Worm (Caenorhabditis elegans): ENCODE results near the gene elt-7.

DNA sequence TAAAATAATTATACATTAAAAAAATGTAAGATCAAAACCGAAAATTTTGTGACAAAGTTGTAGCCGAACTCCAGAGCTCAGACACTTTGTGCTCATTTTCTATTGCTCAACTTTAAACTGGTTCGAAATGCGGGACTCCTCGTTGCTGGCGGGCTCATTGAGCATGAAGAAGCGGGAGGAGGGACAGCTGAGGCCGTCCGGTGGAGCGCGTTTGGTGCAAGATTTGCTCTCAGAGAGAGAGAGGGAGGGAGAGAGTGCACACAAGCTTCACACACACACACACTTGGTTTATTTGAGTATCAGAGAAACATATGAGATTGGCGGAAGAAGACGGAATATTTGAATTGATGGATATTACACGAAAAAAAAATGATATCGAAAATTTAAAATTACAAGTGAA is 40.2 kb downstream of the elt-7 start:
- peak; percentile 40 for TF ChIP-seq lsy-2 (tag; optimal IDR thresholded peaks at IDR 0.05)
- no peak for TF ChIP-seq snpc-4 (tag; optimal IDR thresholded peaks at IDR 0.05)
